Fruit fly (Drosophila melanogaster) S2 (cell line): ENCODE measurements around the gene CG15743.

ENCODE experiments used
- CG8478 ChIP-seq: fragments of >200 bp; optimal IDR thresholded peaks from 2 replicates; lab custom pipeline; 2018
- CTCF ChIP-seq, 2 experiments: fragments of >200 bp; optimal IDR thresholded peaks; 2 replicates each; lab custom pipeline; 2018

- no peak for TF ChIP-seq CG8478 (lab: Kevin White, UChicago)
- TF ChIP-seq CTCF (optimal IDR thresholded peaks at IDR 0.05; lab: Kevin White, UChicago), result no peak
These were observed 27.6 kb downstream of the CG15743 start for dm6 chrX:13313133-13313532.
